Fruit fly (Drosophila melanogaster) whole organism, prepupa: ENCODE results near the gene CG42540.

Experiments
- CG1621 ChIP-seq: fragments of 200-800 bp; sonication (Bioruptor generic); optimal IDR thresholded peaks from 3 replicates; lab custom pipeline; 2018; ENCODE audit warnings: missing biosample characterization, mild to moderate bottlenecking, missing genetic modification characterization
- CG3032 ChIP-seq: fragments of 200-800 bp; optimal IDR thresholded peaks from 2 replicates; lab custom pipeline; 2019; ENCODE audit warnings: missing biosample characterization, mild to moderate bottlenecking, missing genetic modification characterization, moderate library complexity
- CG6854 ChIP-seq: fragments of 200-800 bp; sonication (Bioruptor generic); optimal IDR thresholded peaks from 2 replicates; lab custom pipeline; 2017; ENCODE audit warnings: missing biosample characterization, mild to moderate bottlenecking, missing genetic modification characterization
- CG8319 ChIP-seq: fragments of 200-800 bp; sonication (Bioruptor generic); optimal IDR thresholded peaks from 3 replicates; lab custom pipeline; 2016; ENCODE audit warnings: missing biosample characterization, missing genetic modification characterization
- CG9139 ChIP-seq: fragments of 200-800 bp; sonication (Bioruptor generic); optimal IDR thresholded peaks from 3 replicates; lab custom pipeline; 2017; ENCODE audit warnings: missing biosample characterization, mild to moderate bottlenecking, missing genetic modification characterization
- Hr39 ChIP-seq: fragments of 200-800 bp; sonication (Bioruptor generic); optimal IDR thresholded peaks from 2 replicates; lab custom pipeline; 2016; ENCODE audit warnings: missing biosample characterization, missing genetic modification characterization
- vri ChIP-seq: fragments of 200-800 bp; sonication (Bioruptor generic); optimal IDR thresholded peaks from 3 replicates; lab custom pipeline; 2016; ENCODE audit warnings: missing biosample characterization, mild to moderate bottlenecking, missing genetic modification characterization

DNA sequence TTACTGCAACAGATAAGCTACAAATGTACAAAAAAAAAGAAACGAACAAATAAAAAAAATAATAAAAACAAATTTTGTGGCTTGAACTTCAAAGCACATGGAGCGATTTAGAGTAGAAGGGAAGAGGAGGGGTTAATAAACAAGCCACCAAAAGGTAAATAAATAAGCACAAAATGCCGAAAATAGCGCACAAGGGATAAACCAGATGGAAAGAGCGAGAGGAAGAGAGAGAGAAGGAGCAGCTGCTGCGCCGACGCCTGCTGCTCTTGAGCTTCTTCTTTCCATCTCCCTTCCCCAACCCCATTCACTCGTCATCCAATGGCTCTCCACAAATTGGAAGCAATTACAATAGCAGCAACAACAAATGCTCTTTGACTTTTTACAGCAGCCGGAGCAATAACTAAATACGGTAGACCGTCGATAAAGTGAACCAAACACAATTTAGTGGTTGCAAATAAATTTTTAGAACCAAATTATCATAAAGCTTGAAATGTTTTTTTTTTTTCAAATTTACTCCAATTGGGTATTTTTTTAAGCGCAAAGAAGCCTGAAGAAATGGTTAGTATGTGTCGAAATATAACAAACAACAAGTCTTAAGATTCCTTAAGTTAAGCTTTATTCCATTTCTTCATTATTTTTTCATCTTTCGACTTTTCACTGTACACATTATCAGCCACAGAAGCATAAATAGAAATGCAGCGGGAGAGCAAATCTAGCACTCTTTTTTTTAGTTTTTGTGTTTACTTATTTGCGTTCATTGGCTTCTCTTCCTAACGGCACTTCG, 68.7 kb downstream of the CG42540 start:
- no peak for TF ChIP-seq vri (GFP tag; lab: Kevin White, UChicago)
- no peak for TF ChIP-seq CG6854
- TF ChIP-seq Hr39 (GFP tag; lab: Kevin White, UChicago), result peak; percentile 78
- TF ChIP-seq CG1621, result peak; percentile 68
- TF ChIP-seq CG8319 (GFP tag; lab: Kevin White, UChicago), result peak; percentile 63
- TF ChIP-seq CG9139, result peak; percentile 37
- TF ChIP-seq CG3032 (tag; lab: Kevin White, UChicago), result peak; percentile 80
